Worm (Caenorhabditis elegans) whole organism, L2 larva: ENCODE results near the gene R08E3.3.

Experiments
- fos-1 ChIP-seq: fragments of 150-350 bp; optimal IDR thresholded peaks from 2 replicates; lab custom pipeline; 2014; ENCODE audit warnings: missing biosample characterization, missing genetic modification characterization
- nhr-11 ChIP-seq: fragments of 150-350 bp; optimal IDR thresholded peaks from 2 replicates; lab custom pipeline; 2014; ENCODE audit warnings: missing biosample characterization, missing genetic modification characterization
- nhr-12 ChIP-seq: fragments of 150-350 bp; optimal IDR thresholded peaks from 2 replicates; lab custom pipeline; 2014; ENCODE audit warnings: missing biosample characterization, missing genetic modification characterization
- nhr-23 ChIP-seq: fragments of 150-350 bp; optimal IDR thresholded peaks from 2 replicates; lab custom pipeline; 2014; ENCODE audit warnings: missing biosample characterization, missing genetic modification reagents, missing genetic modification characterization
- nhr-237 ChIP-seq: fragments of 150-350 bp; optimal IDR thresholded peaks from 2 replicates; lab custom pipeline; 2014; ENCODE audit warnings: missing biosample characterization, missing genetic modification characterization
- nhr-77 ChIP-seq: fragments of 150-350 bp; optimal IDR thresholded peaks from 2 replicates; lab custom pipeline; 2014; ENCODE audit warnings: missing biosample characterization, missing genetic modification characterization
- sma-9 ChIP-seq, 2 experiments: fragments of 150-350 bp in 1 of 2; sonication (generic microtip) in 1 of 2; optimal IDR thresholded peaks; 2 replicates each; lab custom pipeline; 2014 to 2016; ENCODE audit warnings: missing genetic modification characterization in 2 of 2, mild to moderate bottlenecking in 1 of 2, missing biosample characterization in 1 of 2, missing compliant biosample characterization in 1 of 2, missing genetic modification reagents in 1 of 2, moderate library complexity in 1 of 2
- unc-39 ChIP-seq: fragments of 150-350 bp; optimal IDR thresholded peaks from 2 replicates; lab custom pipeline; 2014; ENCODE audit warnings: missing biosample characterization, missing genetic modification characterization

- TF ChIP-seq unc-39 (no peak), nhr-11 (no peak), nhr-77 (tag; lab: Kevin White, UChicago) (no peak), sma-9 (GFP tag; optimal IDR thresholded peaks at IDR 0.05; lab: Kevin White, UChicago) (no peak), sma-9 (tag; optimal IDR thresholded peaks at IDR 0.05; lab: Kevin White, UChicago) (no peak), fos-1 (tag; lab: Kevin White, UChicago) (no peak), nhr-237 (tag; lab: Kevin White, UChicago) (no peak), nhr-12 (tag; lab: Kevin White, UChicago) (no peak), nhr-23 (no peak)
Measured at ce11 chrX:4811242-4811641, 7.2 kb upstream of the R08E3.3 start, which contains the start of gene ztf-16.
